Worm (Caenorhabditis elegans) whole organism, L1 larva: ENCODE results near the gene Y57A10C.9.

Experiments
- C04F5.9 ChIP-seq: sonication (generic microtip); optimal IDR thresholded peaks from 2 replicates; lab custom pipeline; 2016; ENCODE audit warnings: missing genetic modification characterization, missing compliant biosample characterization
- C16A3.4 ChIP-seq: fragments of 150-350 bp; optimal IDR thresholded peaks from 2 replicates; lab custom pipeline; 2014; ENCODE audit warnings: missing biosample characterization, missing genetic modification characterization
- C34B4.2 ChIP-seq: sonication (generic microtip); optimal IDR thresholded peaks from 2 replicates; lab custom pipeline; 2017; ENCODE audit warnings: mild to moderate bottlenecking, missing genetic modification characterization, missing compliant biosample characterization
- F16B12.6 ChIP-seq: fragments of 150-350 bp; optimal IDR thresholded peaks from 2 replicates; lab custom pipeline; 2014; ENCODE audit warnings: missing biosample characterization, missing genetic modification characterization
- Y116A8C.19 ChIP-seq: sonication (generic microtip); optimal IDR thresholded peaks from 2 replicates; lab custom pipeline; 2016; ENCODE audit warnings: missing compliant biosample characterization, missing genetic modification characterization, borderline replicate concordance
- aha-1 ChIP-seq: fragments of 150-350 bp; optimal IDR thresholded peaks from 2 replicates; lab custom pipeline; 2014; ENCODE audit warnings: missing biosample characterization, missing genetic modification characterization
- alr-1 ChIP-seq: fragments of 200-800 bp; sonication (Bioruptor generic); optimal IDR thresholded peaks from 2 replicates; lab custom pipeline; 2018; ENCODE audit warnings: borderline replicate concordance, mild to moderate bottlenecking, missing genetic modification characterization, missing compliant biosample characterization
- ama-1 ChIP-seq: fragments of 150-350 bp; optimal IDR thresholded peaks from 2 replicates; lab custom pipeline; 2014
- blmp-1 ChIP-seq: fragments of 150-350 bp; optimal IDR thresholded peaks from 2 replicates; lab custom pipeline; 2014; ENCODE audit warnings: missing biosample characterization, missing genetic modification characterization
- ceh-63 ChIP-seq: fragments of 200-800 bp; sonication (Bioruptor generic); optimal IDR thresholded peaks from 2 replicates; lab custom pipeline; 2018; ENCODE audit warnings: mild to moderate bottlenecking, missing genetic modification characterization, missing compliant biosample characterization
- ceh-82 ChIP-seq, 3 experiments: fragments of 150-350 bp in 1 of 3; sonication (generic microtip) in 2 of 3; optimal IDR thresholded peaks; 2 replicates each; lab custom pipeline; 2014 to 2017; ENCODE audit warnings: missing biosample characterization in 3 of 3, missing genetic modification characterization in 3 of 3
- ceh-90 ChIP-seq: sonication (generic microtip); optimal IDR thresholded peaks from 2 replicates; lab custom pipeline; 2016; ENCODE audit warnings: missing genetic modification characterization, missing compliant biosample characterization
- ces-1 ChIP-seq: fragments of 150-350 bp; optimal IDR thresholded peaks from 2 replicates; lab custom pipeline; 2014; ENCODE audit warnings: missing biosample characterization, missing genetic modification reagents, missing genetic modification characterization
- dpl-1 ChIP-seq, 3 experiments: fragments of 150-350 bp in 2 of 3; sonication (generic microtip) in 1 of 3; optimal IDR thresholded peaks; 2 replicates each; lab custom pipeline; 2014 to 2017; ENCODE audit warnings: missing biosample characterization in 3 of 3, missing genetic modification characterization in 3 of 3, missing genetic modification reagents in 3 of 3
- elt-3 ChIP-seq, 6 experiments: fragments of 150-350 bp in 1 of 6; sonication (generic microtip); optimal IDR thresholded peaks; 2 replicates each; lab custom pipeline; 2017 to 2018; ENCODE audit warnings: missing biosample characterization in 6 of 6, missing genetic modification characterization in 6 of 6, inconsistent platforms in 1 of 6
- ets-5 ChIP-seq: fragments of 200-800 bp; sonication (Bioruptor generic); IDR thresholded peaks from 2 replicates; pipeline ENCODE4 v1.3.6; 2022; ENCODE audit warnings: missing genetic modification characterization, missing compliant biosample characterization
- fkh-10 ChIP-seq: sonication (generic microtip); optimal IDR thresholded peaks from 2 replicates; lab custom pipeline; 2017; ENCODE audit warnings: missing biosample characterization, missing genetic modification reagents, missing genetic modification characterization
- fkh-4 ChIP-seq: sonication (generic microtip); optimal IDR thresholded peaks from 2 replicates; lab custom pipeline; 2016; ENCODE audit warnings: missing compliant biosample characterization, missing genetic modification characterization, borderline replicate concordance
- fkh-8 ChIP-seq: sonication (generic microtip); optimal IDR thresholded peaks from 2 replicates; lab custom pipeline; 2016; ENCODE audit warnings: mild to moderate bottlenecking, missing genetic modification characterization, missing compliant biosample characterization
- fos-1 ChIP-seq: fragments of 150-350 bp; optimal IDR thresholded peaks from 2 replicates; lab custom pipeline; 2014; ENCODE audit warnings: missing biosample characterization, missing genetic modification characterization
- grh-1 ChIP-seq: fragments of 200-800 bp; sonication (Bioruptor generic); IDR thresholded peaks from 2 replicates; pipeline ENCODE4 v1.3.6; 2022; ENCODE audit warnings: missing genetic modification reagents, missing genetic modification characterization, missing compliant biosample characterization
- hlh-17 ChIP-seq: fragments of 200-800 bp; sonication (Bioruptor generic); optimal IDR thresholded peaks from 2 replicates; lab custom pipeline; 2018; ENCODE audit warnings: missing genetic modification characterization, mild to moderate bottlenecking, missing compliant biosample characterization, moderate library complexity, borderline replicate concordance
- irx-1 ChIP-seq: sonication (generic microtip); optimal IDR thresholded peaks from 2 replicates; lab custom pipeline; 2016; ENCODE audit warnings: missing genetic modification characterization, missing compliant biosample characterization
- isw-1 ChIP-seq: fragments of 200-800 bp; sonication (Bioruptor generic); IDR thresholded peaks from 2 replicates; pipeline ENCODE4 v1.3.6; 2022; ENCODE audit warnings: missing genetic modification characterization, missing compliant biosample characterization
- lin-13 ChIP-seq: fragments of 150-350 bp; optimal IDR thresholded peaks from 2 replicates; lab custom pipeline; 2014; ENCODE audit warnings: missing biosample characterization, missing genetic modification reagents, missing genetic modification characterization
- lin-14 ChIP-seq: fragments of 200-800 bp; sonication (Bioruptor generic); optimal IDR thresholded peaks from 2 replicates; lab custom pipeline; 2018; ENCODE audit warnings: mild to moderate bottlenecking, missing genetic modification characterization, moderate library complexity, missing compliant biosample characterization
- lin-15B ChIP-seq: fragments of 150-350 bp; sonication (generic microtip); optimal IDR thresholded peaks from 3 replicates; lab custom pipeline; 2014; ENCODE audit warnings: missing biosample characterization, missing genetic modification characterization
- lin-39 ChIP-seq: fragments of 150-350 bp; optimal IDR thresholded peaks from 2 replicates; lab custom pipeline; 2014; ENCODE audit warnings: missing biosample characterization, missing genetic modification reagents, missing genetic modification characterization
- lsy-2 ChIP-seq, 2 experiments: fragments of 150-350 bp; optimal IDR thresholded peaks; 2 replicates each; lab custom pipeline; 2014; ENCODE audit warnings: missing biosample characterization in 2 of 2, missing genetic modification characterization in 2 of 2
- nhr-11 ChIP-seq: fragments of 150-350 bp; optimal IDR thresholded peaks from 2 replicates; lab custom pipeline; 2014; ENCODE audit warnings: missing biosample characterization, missing genetic modification characterization
- nhr-19 ChIP-seq: fragments of 200-800 bp; sonication (Bioruptor generic); conservative IDR thresholded peaks from 2 replicates; pipeline ENCODE4 v1.3.6; 2022; ENCODE audit warnings: missing genetic modification characterization, missing compliant biosample characterization
- nhr-20 ChIP-seq: sonication (generic microtip); optimal IDR thresholded peaks from 2 replicates; lab custom pipeline; 2016; ENCODE audit warnings: mild to moderate bottlenecking, missing genetic modification characterization, missing compliant biosample characterization
- nhr-28 ChIP-seq: fragments of 150-350 bp; optimal IDR thresholded peaks from 2 replicates; lab custom pipeline; 2014; ENCODE audit warnings: missing biosample characterization, missing genetic modification characterization
- nhr-47 ChIP-seq: sonication (generic microtip); optimal IDR thresholded peaks from 2 replicates; lab custom pipeline; 2016; ENCODE audit warnings: mild to moderate bottlenecking, missing genetic modification characterization, moderate library complexity, missing compliant biosample characterization
- nhr-76 ChIP-seq: sonication (generic microtip); optimal IDR thresholded peaks from 2 replicates; lab custom pipeline; 2017; ENCODE audit warnings: missing biosample characterization, missing genetic modification characterization
- nhr-85 ChIP-seq: sonication (generic microtip); peaks from one replicate; lab custom pipeline; 2016; ENCODE audit warnings: missing genetic modification characterization, inconsistent platforms, missing compliant biosample characterization
- pag-3 ChIP-seq: sonication (generic microtip); optimal IDR thresholded peaks from 2 replicates; lab custom pipeline; 2017; ENCODE audit warnings: missing genetic modification characterization, mild to moderate bottlenecking, missing compliant biosample characterization, antibody characterized with exemption, borderline replicate concordance; ENCODE audit not compliant: insufficient read depth
- pax-3 ChIP-seq: fragments of 200-800 bp; sonication (Bioruptor generic); optimal IDR thresholded peaks from 2 replicates; lab custom pipeline; 2018; ENCODE audit warnings: mild to moderate bottlenecking, missing genetic modification characterization, moderate library complexity, missing compliant biosample characterization
- pqm-1 ChIP-seq: sonication (generic microtip); optimal IDR thresholded peaks from 3 replicates; lab custom pipeline; 2017; ENCODE audit warnings: missing biosample characterization, missing genetic modification characterization
- skn-1 ChIP-seq: fragments of 150-350 bp; optimal IDR thresholded peaks from 2 replicates; lab custom pipeline; 2014; ENCODE audit warnings: missing biosample characterization, missing genetic modification characterization
- sox-4 ChIP-seq: sonication (generic microtip); optimal IDR thresholded peaks from 2 replicates; lab custom pipeline; 2016; ENCODE audit warnings: missing genetic modification characterization, missing compliant biosample characterization
- sptf-1 ChIP-seq: fragments of 150-350 bp; optimal IDR thresholded peaks from 2 replicates; lab custom pipeline; 2014; ENCODE audit warnings: missing biosample characterization, missing genetic modification characterization
- tbx-2 ChIP-seq: sonication (generic microtip); optimal IDR thresholded peaks from 2 replicates; lab custom pipeline; 2016; ENCODE audit warnings: missing genetic modification characterization, missing compliant biosample characterization
- unc-130 ChIP-seq: fragments of 150-350 bp; optimal IDR thresholded peaks from 2 replicates; lab custom pipeline; 2017; ENCODE audit warnings: missing biosample characterization, missing genetic modification characterization, inconsistent platforms
- unc-30 ChIP-seq: sonication (generic microtip); optimal IDR thresholded peaks from 2 replicates; lab custom pipeline; 2017; ENCODE audit warnings: missing biosample characterization, missing genetic modification characterization
- unc-62 ChIP-seq: fragments of 150-350 bp; optimal IDR thresholded peaks from 2 replicates; lab custom pipeline; 2014; ENCODE audit warnings: missing biosample characterization, missing genetic modification reagents, missing genetic modification characterization
- unc-86 ChIP-seq: sonication (generic microtip); optimal IDR thresholded peaks from 2 replicates; lab custom pipeline; 2016; ENCODE audit warnings: missing genetic modification characterization, missing compliant biosample characterization
- unc-98 ChIP-seq: fragments of 200-800 bp; sonication (Bioruptor generic); IDR thresholded peaks from 2 replicates; pipeline ENCODE4 v1.3.6; 2022; ENCODE audit warnings: missing genetic modification characterization, missing compliant biosample characterization
- vab-15 ChIP-seq: sonication (generic microtip); optimal IDR thresholded peaks from 2 replicates; lab custom pipeline; 2017; ENCODE audit warnings: missing genotype, mild to moderate bottlenecking, missing genetic modification characterization, missing compliant biosample characterization
- zag-1 ChIP-seq: fragments of 150-350 bp; optimal IDR thresholded peaks from 2 replicates; lab custom pipeline; 2014; ENCODE audit warnings: missing biosample characterization, missing genetic modification characterization
- zip-4 ChIP-seq: fragments of 200-800 bp; sonication (Bioruptor generic); optimal IDR thresholded peaks from 2 replicates; lab custom pipeline; 2018; ENCODE audit warnings: mild to moderate bottlenecking, missing genetic modification characterization, moderate library complexity, missing compliant biosample characterization
- ztf-11 ChIP-seq, 2 experiments: sonication (generic microtip); optimal IDR thresholded peaks; 2 replicates each; lab custom pipeline; 2016 to 2017; ENCODE audit warnings: missing genetic modification characterization in 2 of 2, missing biosample characterization in 1 of 2, missing compliant biosample characterization in 1 of 2
- ztf-4 ChIP-seq: fragments of 150-350 bp; optimal IDR thresholded peaks from 2 replicates; lab custom pipeline; 2014; ENCODE audit warnings: missing biosample characterization, missing genetic modification characterization

Gene Y57A10C.9

ce11 chrII:12459422-12459821 is 21.1 kb upstream of the Y57A10C.9 start, which contains the start of gene tag-281:
TSS of gene tag-281 (plus strand) at chrII:12459761.
- TF ChIP-seq nhr-19 (GFP tag; lab: Robert Waterston, UW) (peak; percentile 89), nhr-28 (tag; lab: Kevin White, UChicago) (no peak), elt-3 (tag; optimal IDR thresholded peaks at IDR 0.05; lab: Kevin White, UChicago) (peak in 2 of 6 experiments; percentile 74 to 86), lin-13 (GFP tag; lab: Kevin White, UChicago) (peak; percentile 86), alr-1 (no peak), zag-1 (tag; lab: Kevin White, UChicago) (no peak), ztf-4 (peak; percentile 16), hlh-17 (GFP tag; lab: Kevin White, UChicago) (no peak), C34B4.2 (tag; lab: Kevin White, UChicago) (no peak), pqm-1 (no peak), nhr-76 (tag; lab: Kevin White, UChicago) (no peak), aha-1 (tag; lab: Kevin White, UChicago) (peak; percentile 74), vab-15 (tag; lab: Kevin White, UChicago) (peak; percentile 53), grh-1 (GFP tag; lab: Robert Waterston, UW) (peak; percentile 86), lsy-2 (tag; optimal IDR thresholded peaks at IDR 0.05; lab: Kevin White, UChicago) (peak; percentile 91 to 93), unc-86 (peak; percentile 86), blmp-1 (tag; lab: Kevin White, UChicago) (peak; percentile 65), nhr-47 (peak; percentile 93), dpl-1 (GFP tag; optimal IDR thresholded peaks at IDR 0.05; lab: Kevin White, UChicago) (peak; percentile 98 to 99 (median 98)), unc-130 (tag; lab: Kevin White, UChicago) (peak; percentile 70), ets-5 (GFP tag; lab: Robert Waterston, UW) (no peak), ceh-90 (peak; percentile 20), ces-1 (GFP tag; lab: Kevin White, UChicago) (no peak), nhr-85 (tag; lab: Kevin White, UChicago) (peak; percentile 93), Y116A8C.19 (tag; lab: Kevin White, UChicago) (no peak), irx-1 (tag; lab: Kevin White, UChicago) (peak; percentile 75), ztf-11 (tag; optimal IDR thresholded peaks at IDR 0.05; lab: Kevin White, UChicago) (peak in 1 of 2 experiments; percentile 28), sptf-1 (no peak), unc-30 (no peak), nhr-11 (peak; percentile 71), tbx-2 (tag; lab: Kevin White, UChicago) (peak; percentile 87), fkh-4 (tag; lab: Kevin White, UChicago) (no peak), fos-1 (peak; percentile 78), skn-1 (tag; lab: Kevin White, UChicago) (peak; percentile 84), ceh-63 (GFP tag; lab: Kevin White, UChicago) (no peak), C16A3.4 (tag; lab: Kevin White, UChicago) (peak; percentile 69), ama-1 (lab: Kevin White, UChicago) (no peak), zip-4 (GFP tag; lab: Kevin White, UChicago) (peak; percentile 42), lin-39 (tag; lab: Kevin White, UChicago) (peak; percentile 84), lin-15B (peak; percentile 88), C04F5.9 (peak; percentile 67), pag-3 (tag; lab: Kevin White, UChicago) (peak; percentile 3), unc-62 (GFP tag; lab: Kevin White, UChicago) (no peak), nhr-20 (tag; lab: Kevin White, UChicago) (peak; percentile 89), fkh-8 (tag; lab: Kevin White, UChicago) (peak; percentile 87), unc-98 (GFP tag; lab: Robert Waterston, UW) (peak; percentile 36; the same call in 1 of the 2 replicates), fkh-10 (GFP tag; lab: Kevin White, UChicago) (peak; percentile 48), lin-14 (GFP tag; lab: Kevin White, UChicago) (peak; percentile 89), pax-3 (peak; percentile 76), isw-1 (GFP tag; lab: Robert Waterston, UW) (peak; percentile 87), sox-4 (tag; lab: Kevin White, UChicago) (peak; percentile 45), F16B12.6 (peak; percentile 72), ceh-82 (tag; optimal IDR thresholded peaks at IDR 0.05; lab: Kevin White, UChicago) (peak; percentile 80 to 93 (median 89))
